Worm (Caenorhabditis elegans) whole organism, young adult: ENCODE measurements around the gene K01G5.10.

Experiments
- C06A6.2 ChIP-seq: fragments of 200-800 bp; sonication (Bioruptor generic); conservative IDR thresholded peaks from 2 replicates; pipeline ENCODE4 v1.3.6; 2022; ENCODE audit warnings: missing genetic modification characterization, missing compliant biosample characterization
- C17E4.6 ChIP-seq: fragments of 200-800 bp; sonication (Bioruptor generic); IDR thresholded peaks from 2 replicates; pipeline ENCODE4 v1.3.6; 2022; ENCODE audit warnings: missing genetic modification reagents, missing genetic modification characterization, missing compliant biosample characterization
- D2030.7 ChIP-seq: fragments of 200-800 bp; sonication (Bioruptor generic); IDR thresholded peaks from 2 replicates; pipeline ENCODE4 v1.3.6; 2022; ENCODE audit warnings: missing genetic modification reagents, missing genetic modification characterization, missing compliant biosample characterization
- F22D6.2 ChIP-seq: sonication (generic microtip); optimal IDR thresholded peaks from 2 replicates; lab custom pipeline; 2016; ENCODE audit warnings: mild to moderate bottlenecking, missing genetic modification characterization, missing compliant biosample characterization
- F33H1.4 ChIP-seq: fragments of 200-800 bp; sonication (Bioruptor generic); IDR thresholded peaks from 2 replicates; pipeline ENCODE4 v1.3.6; 2022; ENCODE audit warnings: missing genetic modification reagents, missing genetic modification characterization, missing compliant biosample characterization
- F37B4.10 ChIP-seq: fragments of 200-800 bp; sonication (Bioruptor generic); IDR thresholded peaks from 2 replicates; pipeline ENCODE4 v1.3.6; 2022; ENCODE audit warnings: missing genetic modification characterization, missing compliant biosample characterization
- F39B2.1 ChIP-seq: fragments of 200-800 bp; sonication (Bioruptor generic); IDR thresholded peaks from 2 replicates; pipeline ENCODE4 v1.3.6; 2022; ENCODE audit warnings: missing genetic modification reagents, missing genetic modification characterization, missing compliant biosample characterization
- F52B5.7 ChIP-seq: sonication (generic microtip); optimal IDR thresholded peaks from 2 replicates; lab custom pipeline; 2016; ENCODE audit warnings: mild to moderate bottlenecking, missing genetic modification characterization, missing compliant biosample characterization
- F55B11.4 ChIP-seq: sonication (generic microtip); optimal IDR thresholded peaks from 2 replicates; lab custom pipeline; 2016; ENCODE audit warnings: missing compliant biosample characterization, missing genetic modification characterization, borderline replicate concordance; ENCODE audit not compliant: insufficient read depth
- F57C9.4 ChIP-seq: sonication (generic microtip); optimal IDR thresholded peaks from 2 replicates; lab custom pipeline; 2017; ENCODE audit warnings: mild to moderate bottlenecking, missing genetic modification characterization, missing compliant biosample characterization
- T07F8.4 ChIP-seq: sonication (generic microtip); optimal IDR thresholded peaks from 2 replicates; lab custom pipeline; 2016; ENCODE audit warnings: mild to moderate bottlenecking, missing genetic modification characterization, moderate library complexity, missing compliant biosample characterization
- Y53F4B.3 ChIP-seq: fragments of 200-800 bp; sonication (Bioruptor generic); IDR thresholded peaks from 2 replicates; pipeline ENCODE4 v1.3.6; 2022; ENCODE audit warnings: missing genetic modification reagents, missing genetic modification characterization, missing compliant biosample characterization
- Y53G8AR.9 ChIP-seq: fragments of 200-800 bp; sonication (Bioruptor generic); conservative IDR thresholded peaks from 2 replicates; pipeline ENCODE4 v1.3.6; 2022; ENCODE audit warnings: missing genetic modification reagents, missing genetic modification characterization, missing compliant biosample characterization
- Y56A3A.18 ChIP-seq: fragments of 200-800 bp; sonication (Bioruptor generic); IDR thresholded peaks from 2 replicates; pipeline ENCODE4 v1.3.6; 2022; ENCODE audit warnings: missing genetic modification reagents, missing genetic modification characterization, missing compliant biosample characterization
- aptf-2 ChIP-seq: fragments of 200-800 bp; sonication (Bioruptor generic); conservative IDR thresholded peaks from 2 replicates; pipeline ENCODE4 v1.3.6; 2022; ENCODE audit warnings: missing genetic modification reagents, missing genetic modification characterization, missing compliant biosample characterization
- bed-2 ChIP-seq: fragments of 200-800 bp; sonication (Bioruptor generic); IDR thresholded peaks from 2 replicates; pipeline ENCODE4 v1.3.6; 2022; ENCODE audit warnings: missing genetic modification reagents, missing genetic modification characterization, missing compliant biosample characterization
- cebp-1 ChIP-seq, 2 experiments: fragments of 200-800 bp in 1 of 2; sonication (Bioruptor generic) in 1 of 2; sonication (generic microtip) in 1 of 2; IDR thresholded peaks in 1 of 2; optimal IDR thresholded peaks in 1 of 2; 2 replicates each; pipeline versions ENCODE4 v1.3.6 to Lab custom; 2017 to 2022; ENCODE audit warnings: missing compliant biosample characterization in 2 of 2, missing genetic modification characterization in 2 of 2, mild to moderate bottlenecking in 1 of 2, missing genetic modification reagents in 1 of 2, moderate library complexity in 1 of 2
- ceh-58 ChIP-seq: fragments of 200-800 bp; sonication (Bioruptor generic); IDR thresholded peaks from 2 replicates; pipeline ENCODE4 v1.3.6; 2022; ENCODE audit warnings: missing genetic modification characterization, missing compliant biosample characterization
- ceh-91 ChIP-seq: fragments of 200-800 bp; sonication (Bioruptor generic); IDR thresholded peaks from 2 replicates; pipeline ENCODE4 v1.3.6; 2022; ENCODE audit warnings: missing genetic modification reagents, missing genetic modification characterization, missing compliant biosample characterization
- chd-7 ChIP-seq: sonication (generic microtip); optimal IDR thresholded peaks from 2 replicates; lab custom pipeline; 2016; ENCODE audit warnings: mild to moderate bottlenecking, missing genetic modification characterization, moderate library complexity, missing compliant biosample characterization
- die-1 ChIP-seq: sonication (generic microtip); optimal IDR thresholded peaks from 2 replicates; lab custom pipeline; 2016; ENCODE audit warnings: missing genotype, mild to moderate bottlenecking, missing genetic modification characterization, missing compliant biosample characterization
- dox-1 ChIP-seq: fragments of 200-800 bp; sonication (Bioruptor generic); IDR thresholded peaks from 2 replicates; pipeline ENCODE4 v1.3.6; 2022; ENCODE audit warnings: missing genetic modification reagents, missing genetic modification characterization, missing compliant biosample characterization
- dpff-1 ChIP-seq: sonication (generic microtip); optimal IDR thresholded peaks from 2 replicates; lab custom pipeline; 2017; ENCODE audit warnings: mild to moderate bottlenecking, missing genetic modification characterization, missing compliant biosample characterization
- dpl-1 ChIP-seq: fragments of 150-350 bp; optimal IDR thresholded peaks from 2 replicates; lab custom pipeline; 2014; ENCODE audit warnings: missing biosample characterization, missing genetic modification reagents, missing genetic modification characterization
- egl-44 ChIP-seq: fragments of 200-800 bp; sonication (Bioruptor generic); IDR thresholded peaks from 2 replicates; pipeline ENCODE4 v1.3.6; 2022; ENCODE audit warnings: missing genetic modification reagents, missing genetic modification characterization, missing compliant biosample characterization
- ekl-4 ChIP-seq: fragments of 200-800 bp; sonication (Bioruptor generic); IDR thresholded peaks from 2 replicates; pipeline ENCODE4 v1.3.6; 2022; ENCODE audit warnings: missing genetic modification reagents, missing genetic modification characterization, missing compliant biosample characterization
- fkh-3 ChIP-seq: sonication (generic microtip); optimal IDR thresholded peaks from 2 replicates; lab custom pipeline; 2016; ENCODE audit warnings: mild to moderate bottlenecking, missing genetic modification characterization, missing compliant biosample characterization
- lsl-1 ChIP-seq: fragments of 200-800 bp; sonication (Bioruptor generic); optimal IDR thresholded peaks from 2 replicates; lab custom pipeline; 2018; ENCODE audit warnings: mild to moderate bottlenecking, missing genetic modification characterization, moderate library complexity, missing compliant biosample characterization
- madf-3 ChIP-seq: fragments of 200-800 bp; sonication (Bioruptor generic); IDR thresholded peaks from 2 replicates; pipeline ENCODE4 v1.3.6; 2022; ENCODE audit warnings: missing genetic modification reagents, missing genetic modification characterization, missing compliant biosample characterization
- madf-6 ChIP-seq: fragments of 200-800 bp; sonication (Bioruptor generic); IDR thresholded peaks from 2 replicates; pipeline ENCODE4 v1.3.6; 2022; ENCODE audit warnings: missing genetic modification reagents, missing genetic modification characterization, missing compliant biosample characterization
- madf-8 ChIP-seq: fragments of 200-800 bp; sonication (Bioruptor generic); conservative IDR thresholded peaks from 2 replicates; pipeline ENCODE4 v1.3.6; 2022; ENCODE audit warnings: missing genetic modification reagents, missing genetic modification characterization, missing compliant biosample characterization
- mcd-1 ChIP-seq: fragments of 200-800 bp; sonication (Bioruptor generic); IDR thresholded peaks from 2 replicates; pipeline ENCODE4 v1.3.6; 2022; ENCODE audit warnings: missing genetic modification reagents, missing genetic modification characterization, missing compliant biosample characterization
- mel-28 ChIP-seq: sonication (generic microtip); optimal IDR thresholded peaks from 2 replicates; lab custom pipeline; 2016; ENCODE audit warnings: borderline replicate concordance, mild to moderate bottlenecking, missing genetic modification characterization, missing compliant biosample characterization
- mes-4 ChIP-seq: sonication (generic microtip); optimal IDR thresholded peaks from 2 replicates; lab custom pipeline; 2016; ENCODE audit warnings: missing genotype, missing genetic modification characterization, missing compliant biosample characterization
- mxl-1 ChIP-seq: sonication (generic microtip); optimal IDR thresholded peaks from 2 replicates; lab custom pipeline; 2016; ENCODE audit warnings: missing genetic modification characterization, missing compliant biosample characterization
- nfyb-1 ChIP-seq: fragments of 200-800 bp; sonication (Bioruptor generic); IDR thresholded peaks from 2 replicates; pipeline ENCODE4 v1.3.6; 2022; ENCODE audit warnings: missing genetic modification reagents, missing genetic modification characterization, missing compliant biosample characterization
- nhr-179 ChIP-seq: sonication (generic microtip); optimal IDR thresholded peaks from 2 replicates; lab custom pipeline; 2016; ENCODE audit warnings: mild to moderate bottlenecking, missing genetic modification characterization, missing compliant biosample characterization
- rpc-1 ChIP-seq, 2 experiments: fragments of 150-350 bp in 1 of 2; sonication (generic microtip) in 1 of 2; optimal IDR thresholded peaks; 2 replicates each; lab custom pipeline; 2014 to 2018; ENCODE audit warnings: missing biosample characterization in 1 of 2, missing genetic modification characterization in 1 of 2, missing genetic modification reagents in 1 of 2, missing genotype in 1 of 2
- snpc-1.1 ChIP-seq: sonication (generic microtip); optimal IDR thresholded peaks from 2 replicates; lab custom pipeline; 2017; ENCODE audit warnings: missing genetic modification characterization, mild to moderate bottlenecking, missing compliant biosample characterization, antibody characterized with exemption, moderate library complexity, missing genotype, missing genetic modification reagents; ENCODE audit not compliant: insufficient read depth
- snpc-4 ChIP-seq, 5 experiments: fragments of 150-350 bp in 1 of 5; sonication (generic microtip) in 4 of 5; optimal IDR thresholded peaks; 2 replicates each; lab custom pipeline; 2014 to 2018; ENCODE audit warnings: missing genetic modification characterization in 5 of 5, missing biosample characterization in 3 of 5, antibody characterized with exemption in 2 of 5, mild to moderate bottlenecking in 2 of 5, missing compliant biosample characterization in 2 of 5, missing genotype in 2 of 5, moderate library complexity in 2 of 5, missing genetic modification reagents in 1 of 5
- somi-1 ChIP-seq: fragments of 200-800 bp; sonication (Bioruptor generic); optimal IDR thresholded peaks from 2 replicates; lab custom pipeline; 2018; ENCODE audit warnings: mild to moderate bottlenecking, missing genetic modification characterization, missing compliant biosample characterization
- sptf-2 ChIP-seq: fragments of 200-800 bp; sonication (Bioruptor generic); optimal IDR thresholded peaks from 2 replicates; lab custom pipeline; 2018; ENCODE audit warnings: mild to moderate bottlenecking, missing genetic modification characterization, missing compliant biosample characterization
- unc-130 ChIP-seq: sonication (generic microtip); optimal IDR thresholded peaks from 2 replicates; lab custom pipeline; 2016; ENCODE audit warnings: missing genetic modification reagents, missing genetic modification characterization, missing compliant biosample characterization
- ztf-25 ChIP-seq: fragments of 200-800 bp; sonication (Bioruptor generic); IDR thresholded peaks from 2 replicates; pipeline ENCODE4 v1.3.6; 2022; ENCODE audit warnings: missing genetic modification reagents, missing genetic modification characterization, missing compliant biosample characterization

The K01G5.10 gene

DNA sequence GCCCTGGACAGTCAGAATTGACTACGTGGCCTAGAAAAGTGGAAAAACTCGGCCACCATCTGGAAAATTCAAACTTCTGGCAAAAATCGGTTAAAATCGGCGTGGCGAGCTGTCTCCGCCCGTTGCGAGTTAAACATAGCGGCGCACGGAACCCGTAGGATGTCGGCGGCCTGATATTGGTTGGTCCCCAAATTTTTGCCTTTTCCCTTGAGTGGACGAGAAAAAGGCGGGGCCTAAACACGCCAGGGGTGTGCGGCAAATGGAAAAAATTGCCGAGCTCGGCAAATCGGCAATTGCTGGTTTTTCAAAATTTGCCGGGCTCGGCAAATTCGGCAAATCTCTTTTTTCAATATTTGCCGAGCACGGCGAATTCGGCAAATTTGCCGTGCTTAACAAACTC is 25.0 kb downstream of the K01G5.10 start (continued):
- TF ChIP-seq somi-1 (GFP tag; lab: Kevin White, UChicago) (no peak), T07F8.4 (tag; lab: Kevin White, UChicago) (no peak), ztf-25 (GFP tag; lab: Robert Waterston, UW) (no peak), F55B11.4 (no peak), chd-7 (tag; lab: Kevin White, UChicago) (no peak), rpc-1 (optimal IDR thresholded peaks at IDR 0.05; lab: Kevin White, UChicago) (no peak), rpc-1 (tag; optimal IDR thresholded peaks at IDR 0.05; lab: Kevin White, UChicago) (no peak), egl-44 (GFP tag; lab: Robert Waterston, UW) (peak; percentile 21; the same call in 1 of the 2 replicates), snpc-1.1 (tag; lab: Kevin White, UChicago) (peak; percentile 90), C17E4.6 (GFP tag; lab: Robert Waterston, UW) (0 out of 2 replicates have a peak, but pooled peaks have one; percentile 30), Y53G8AR.9 (GFP tag; lab: Robert Waterston, UW) (peak; percentile 65; the same call in 1 of the 2 replicates), F37B4.10 (no peak), dpff-1 (tag; lab: Kevin White, UChicago) (no peak), mcd-1 (GFP tag; lab: Robert Waterston, UW) (no peak), snpc-4 (GFP tag; optimal IDR thresholded peaks at IDR 0.05; lab: Kevin White, UChicago) (peak; percentile 85), snpc-4 (tag; optimal IDR thresholded peaks at IDR 0.05; lab: Kevin White, UChicago) (peak in 3 of 4 experiments; percentile 83 to 92 (median 88)), mes-4 (no peak), die-1 (tag; lab: Kevin White, UChicago) (no peak), F22D6.2 (tag; lab: Kevin White, UChicago) (no peak), unc-130 (GFP tag; lab: Kevin White, UChicago) (no peak), mxl-1 (no peak), ceh-58 (GFP tag; lab: Robert Waterston, UW) (no peak), madf-6 (GFP tag; lab: Robert Waterston, UW) (peak; percentile 79), D2030.7 (GFP tag; lab: Robert Waterston, UW) (peak; percentile 92), Y56A3A.18 (GFP tag; lab: Robert Waterston, UW) (no peak), ceh-91 (peak; percentile 59), dox-1 (GFP tag; lab: Robert Waterston, UW) (peak; percentile 66; the same call in 1 of the 2 replicates), nfyb-1 (GFP tag; lab: Robert Waterston, UW) (0 out of 2 replicates have a peak, but pooled peaks have one; percentile 40), bed-2 (GFP tag; lab: Robert Waterston, UW) (no peak), C06A6.2 (GFP tag; lab: Robert Waterston, UW) (no peak), aptf-2 (GFP tag; lab: Robert Waterston, UW) (no peak), mel-28 (tag; lab: Kevin White, UChicago) (no peak)

DNA sequence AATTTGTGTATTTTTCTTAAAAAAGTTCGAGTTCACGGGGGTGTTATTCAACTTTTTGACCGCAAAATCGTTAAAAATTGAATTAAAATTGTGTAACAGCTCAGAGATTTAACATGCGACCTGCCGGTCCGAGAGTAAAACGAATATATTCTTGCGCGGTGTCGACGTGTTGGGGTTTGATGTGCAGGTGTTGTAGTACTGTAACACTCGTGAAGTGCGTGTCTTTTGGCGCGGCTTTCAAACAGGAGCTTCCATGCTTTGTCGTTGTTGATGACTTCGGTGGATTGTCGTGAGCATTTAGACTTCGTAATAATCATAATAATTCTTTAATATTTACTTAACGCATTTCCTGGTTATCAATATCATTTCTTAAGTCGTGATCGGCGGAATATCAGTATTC is 27.8 kb downstream of the K01G5.10 start, which contains the start of gene tat-3:
Gene tat-3 (minus strand): TSS at position 196 of the 400 bp plus-strand sequence.
- TF ChIP-seq dpl-1 (GFP tag; lab: Kevin White, UChicago): no peak
- no peak for TF ChIP-seq F52B5.7 (tag; lab: Kevin White, UChicago)
- TF ChIP-seq cebp-1 (GFP tag; IDR thresholded peaks at IDR 0.05; lab: Robert Waterston, UW): no peak
- TF ChIP-seq cebp-1 (tag; optimal IDR thresholded peaks at IDR 0.05; lab: Kevin White, UChicago): no peak
- no peak for TF ChIP-seq somi-1 (GFP tag; lab: Kevin White, UChicago)
- TF ChIP-seq Y53G8AR.9 (GFP tag; lab: Robert Waterston, UW): no peak
- TF ChIP-seq madf-3: no peak
- peak; percentile 33; the same call in 1 of the 2 replicates for TF ChIP-seq ceh-91
- 0 out of 2 replicates have a peak, but pooled peaks have one; percentile 20 for TF ChIP-seq ekl-4
- peak; percentile 61 for TF ChIP-seq madf-6 (GFP tag; lab: Robert Waterston, UW)
- TF ChIP-seq dox-1 (GFP tag; lab: Robert Waterston, UW): 0 out of 2 replicates have a peak, but pooled peaks have one; percentile 19
- no peak for TF ChIP-seq Y53F4B.3
- TF ChIP-seq mcd-1 (GFP tag; lab: Robert Waterston, UW): 0 out of 2 replicates have a peak, but pooled peaks have one; percentile 13
- TF ChIP-seq nhr-179 (tag; lab: Kevin White, UChicago): no peak
- TF ChIP-seq F33H1.4: peak; percentile 49
- TF ChIP-seq sptf-2: no peak
- TF ChIP-seq fkh-3: no peak
- no peak for TF ChIP-seq madf-8 (GFP tag; lab: Robert Waterston, UW)
- no peak for TF ChIP-seq F57C9.4
- peak; percentile 34; the same call in 1 of the 2 replicates for TF ChIP-seq D2030.7 (GFP tag; lab: Robert Waterston, UW)
- TF ChIP-seq C06A6.2 (GFP tag; lab: Robert Waterston, UW): no peak
- peak; percentile 78 for TF ChIP-seq lsl-1
- TF ChIP-seq F39B2.1 (GFP tag; lab: Robert Waterston, UW): no peak
